Fruit fly (Drosophila melanogaster) whole organism, prepupa: ENCODE data around the gene Or7a.
A peak's percentile ranks its signal among the peaks of the same experiment; 100 is the strongest.

ENCODE experiments used
- Blimp-1 ChIP-seq: fragments of 200-800 bp; sonication (Bioruptor generic); optimal IDR thresholded peaks from 3 replicates; lab custom pipeline; 2017; ENCODE audit warnings: missing biosample characterization, missing genetic modification characterization, mild to moderate bottlenecking, moderate library complexity, missing genetic modification reagents
- CG10631 ChIP-seq: fragments of 200-800 bp; sonication (Bioruptor generic); optimal IDR thresholded peaks from 2 replicates; lab custom pipeline; 2016; ENCODE audit warnings: missing biosample characterization, missing genetic modification characterization
- CG10669 ChIP-seq: fragments of 200-800 bp; sonication (Bioruptor generic); optimal IDR thresholded peaks from 3 replicates; lab custom pipeline; 2018; ENCODE audit warnings: missing biosample characterization, mild to moderate bottlenecking, missing genetic modification characterization, moderate library complexity
- CG11294 ChIP-seq: fragments of 200-800 bp; sonication (Bioruptor generic); IDR thresholded peaks from 2 replicates; pipeline ENCODE4 v1.3.6; 2022; ENCODE audit warnings: missing biosample characterization, missing genetic modification characterization
- CG11762 ChIP-seq: fragments of 200-800 bp; sonication (Bioruptor generic); optimal IDR thresholded peaks from 3 replicates; lab custom pipeline; 2016; ENCODE audit warnings: missing biosample characterization, missing genetic modification characterization; ENCODE audit not compliant: insufficient read depth
- CG11902 ChIP-seq: fragments of 200-800 bp; sonication (Bioruptor generic); optimal IDR thresholded peaks from 3 replicates; lab custom pipeline; 2016; ENCODE audit warnings: missing biosample characterization, missing genetic modification characterization
- CG1621 ChIP-seq: fragments of 200-800 bp; sonication (Bioruptor generic); optimal IDR thresholded peaks from 3 replicates; lab custom pipeline; 2018; ENCODE audit warnings: missing biosample characterization, mild to moderate bottlenecking, missing genetic modification characterization
- CG16779 ChIP-seq: fragments of 200-800 bp; sonication (Bioruptor generic); optimal IDR thresholded peaks from 3 replicates; lab custom pipeline; 2017; ENCODE audit warnings: missing biosample characterization, mild to moderate bottlenecking, missing genetic modification characterization
- CG3032 ChIP-seq: fragments of 200-800 bp; optimal IDR thresholded peaks from 2 replicates; lab custom pipeline; 2019; ENCODE audit warnings: missing biosample characterization, mild to moderate bottlenecking, missing genetic modification characterization, moderate library complexity
- CG31627 ChIP-seq: fragments of 200-800 bp; sonication (Bioruptor generic); optimal IDR thresholded peaks from 3 replicates; lab custom pipeline; 2016; ENCODE audit warnings: missing biosample characterization, missing genetic modification characterization
- CG32006 ChIP-seq: fragments of 200-800 bp; sonication (Bioruptor generic); optimal IDR thresholded peaks from 3 replicates; lab custom pipeline; 2017; ENCODE audit warnings: missing biosample characterization, mild to moderate bottlenecking, missing genetic modification characterization
- CG34406 ChIP-seq: fragments of 200-800 bp; sonication (Bioruptor generic); optimal IDR thresholded peaks from 3 replicates; lab custom pipeline; 2016; ENCODE audit warnings: missing biosample characterization, missing genetic modification characterization
- CG6163 ChIP-seq: fragments of 200-800 bp; sonication (Bioruptor generic); IDR thresholded peaks from 3 replicates; pipeline ENCODE4 v1.3.6; 2022; ENCODE audit warnings: missing biosample characterization, missing genetic modification characterization
- CG6276 ChIP-seq: fragments of 200-800 bp; sonication (Bioruptor generic); optimal IDR thresholded peaks from 2 replicates; lab custom pipeline; 2017; ENCODE audit warnings: missing biosample characterization, mild to moderate bottlenecking, missing genetic modification characterization
- CG6808 ChIP-seq: fragments of 200-800 bp; sonication (Bioruptor generic); optimal IDR thresholded peaks from 3 replicates; lab custom pipeline; 2017; ENCODE audit warnings: missing biosample characterization, missing genetic modification characterization, mild to moderate bottlenecking, moderate library complexity, missing genetic modification reagents
- CG6854 ChIP-seq: fragments of 200-800 bp; sonication (Bioruptor generic); optimal IDR thresholded peaks from 2 replicates; lab custom pipeline; 2017; ENCODE audit warnings: missing biosample characterization, mild to moderate bottlenecking, missing genetic modification characterization
- CG7368 ChIP-seq: fragments of 200-800 bp; sonication (Bioruptor generic); optimal IDR thresholded peaks from 3 replicates; lab custom pipeline; 2016; ENCODE audit warnings: missing biosample characterization, missing genetic modification characterization
- CG8119 ChIP-seq: fragments of 200-800 bp; sonication (Bioruptor generic); IDR thresholded peaks from 3 replicates; pipeline ENCODE4 v1.3.6; 2022; ENCODE audit warnings: missing biosample characterization, missing genetic modification characterization
- CG8319 ChIP-seq: fragments of 200-800 bp; sonication (Bioruptor generic); optimal IDR thresholded peaks from 3 replicates; lab custom pipeline; 2016; ENCODE audit warnings: missing biosample characterization, missing genetic modification characterization
- CG8632 ChIP-seq: fragments of 200-800 bp; sonication (Bioruptor generic); optimal IDR thresholded peaks from 3 replicates; lab custom pipeline; 2016; ENCODE audit warnings: missing biosample characterization, missing genetic modification characterization
- CG9139 ChIP-seq: fragments of 200-800 bp; sonication (Bioruptor generic); optimal IDR thresholded peaks from 3 replicates; lab custom pipeline; 2017; ENCODE audit warnings: missing biosample characterization, mild to moderate bottlenecking, missing genetic modification characterization
- Eip75B ChIP-seq: fragments of 200-800 bp; sonication (Bioruptor generic); optimal IDR thresholded peaks from 3 replicates; lab custom pipeline; 2016; ENCODE audit warnings: missing biosample characterization, missing genetic modification characterization
- Eip78C ChIP-seq: fragments of 200-800 bp; sonication (Bioruptor generic); peaks from one replicate; lab custom pipeline; 2016; ENCODE audit warnings: missing biosample characterization, missing genetic modification characterization
- Ets21C ChIP-seq: fragments of 200-800 bp; sonication (Bioruptor generic); optimal IDR thresholded peaks from 3 replicates; lab custom pipeline; 2016; ENCODE audit warnings: missing biosample characterization, missing genetic modification characterization
- Ets96B ChIP-seq: fragments of 200-800 bp; optimal IDR thresholded peaks from 2 replicates; lab custom pipeline; 2019; ENCODE audit warnings: missing biosample characterization, mild to moderate bottlenecking, missing genetic modification characterization, moderate library complexity
- Hr38 ChIP-seq: sonication (Bioruptor generic); optimal IDR thresholded peaks from 2 replicates; lab custom pipeline; 2016; ENCODE audit warnings: missing biosample characterization, missing genetic modification characterization
- Hr39 ChIP-seq: fragments of 200-800 bp; sonication (Bioruptor generic); optimal IDR thresholded peaks from 2 replicates; lab custom pipeline; 2016; ENCODE audit warnings: missing biosample characterization, missing genetic modification characterization
- Hr4 ChIP-seq: fragments of 200-800 bp; sonication (Bioruptor generic); optimal IDR thresholded peaks from 3 replicates; lab custom pipeline; 2016; ENCODE audit warnings: missing biosample characterization, missing genetic modification characterization
- Lpt ChIP-seq: fragments of 200-800 bp; sonication (Bioruptor generic); optimal IDR thresholded peaks from 3 replicates; lab custom pipeline; 2016; ENCODE audit warnings: missing biosample characterization, missing genetic modification characterization
- OdsH ChIP-seq: fragments of 200-800 bp; sonication (Bioruptor generic); optimal IDR thresholded peaks from 3 replicates; lab custom pipeline; 2016; ENCODE audit warnings: missing biosample characterization, missing genetic modification characterization
- Sox102F ChIP-seq: fragments of 200-800 bp; sonication (Bioruptor generic); optimal IDR thresholded peaks from 2 replicates; lab custom pipeline; 2016; ENCODE audit warnings: missing biosample characterization, mild to moderate bottlenecking, missing genetic modification characterization
- Sox14 ChIP-seq: fragments of 200-800 bp; sonication (Bioruptor generic); optimal IDR thresholded peaks from 3 replicates; lab custom pipeline; 2016; ENCODE audit warnings: missing biosample characterization, missing genetic modification characterization
- Sox15 ChIP-seq: fragments of 200-800 bp; sonication (Bioruptor generic); optimal IDR thresholded peaks from 3 replicates; lab custom pipeline; 2016; ENCODE audit warnings: missing biosample characterization, missing genetic modification characterization
- achi ChIP-seq: fragments of 200-800 bp; sonication (Bioruptor generic); optimal IDR thresholded peaks from 3 replicates; lab custom pipeline; 2016; ENCODE audit warnings: missing biosample characterization, missing genetic modification characterization
- acj6 ChIP-seq: fragments of 200-800 bp; sonication (Bioruptor generic); optimal IDR thresholded peaks from 3 replicates; lab custom pipeline; 2016; ENCODE audit warnings: missing biosample characterization, missing genetic modification characterization
- dac ChIP-seq: fragments of 200-800 bp; sonication (Bioruptor generic); optimal IDR thresholded peaks from 2 replicates; lab custom pipeline; 2017; ENCODE audit warnings: missing biosample characterization, mild to moderate bottlenecking, missing genetic modification characterization
- dsx ChIP-seq: fragments of 200-800 bp; optimal IDR thresholded peaks from 3 replicates; lab custom pipeline; 2019; ENCODE audit warnings: missing biosample characterization, mild to moderate bottlenecking, missing genetic modification characterization, moderate library complexity; ENCODE audit not compliant: poor library complexity, severe bottlenecking
- eg ChIP-seq: fragments of 200-800 bp; sonication (Bioruptor generic); IDR thresholded peaks from 3 replicates; pipeline ENCODE4 v1.3.6; 2022; ENCODE audit warnings: missing biosample characterization, missing genetic modification characterization
- fd59A ChIP-seq: fragments of 200-800 bp; sonication (Bioruptor generic); optimal IDR thresholded peaks from 2 replicates; lab custom pipeline; 2017; ENCODE audit warnings: missing biosample characterization, mild to moderate bottlenecking, missing genetic modification characterization, missing genetic modification reagents
- fkh ChIP-seq: fragments of 200-800 bp; sonication (Bioruptor generic); optimal IDR thresholded peaks from 3 replicates; lab custom pipeline; 2017; ENCODE audit warnings: missing biosample characterization, mild to moderate bottlenecking, missing genetic modification characterization, moderate library complexity
- lz ChIP-seq: fragments of 200-800 bp; sonication (Bioruptor generic); optimal IDR thresholded peaks from 3 replicates; lab custom pipeline; 2016; ENCODE audit warnings: missing biosample characterization, missing genetic modification characterization
- net ChIP-seq: fragments of 200-800 bp; sonication (Bioruptor generic); optimal IDR thresholded peaks from 3 replicates; lab custom pipeline; 2016; ENCODE audit warnings: missing biosample characterization, missing genetic modification characterization
- spab ChIP-seq: fragments of 200-800 bp; sonication (Bioruptor generic); optimal IDR thresholded peaks from 2 replicates; lab custom pipeline; 2017; ENCODE audit warnings: missing biosample characterization, mild to moderate bottlenecking, missing genetic modification characterization, missing genetic modification reagents
- ss ChIP-seq, 2 experiments: fragments of 200-800 bp; sonication (Bioruptor generic); optimal IDR thresholded peaks; 2 replicates in 1 of 2; 3 replicates in 1 of 2; lab custom pipeline; 2017 to 2018; ENCODE audit warnings: mild to moderate bottlenecking in 2 of 2, missing biosample characterization in 2 of 2, missing genetic modification characterization in 2 of 2, moderate library complexity in 1 of 2
- svp ChIP-seq: fragments of 200-800 bp; sonication (Bioruptor generic); peaks from one replicate; lab custom pipeline; 2016; ENCODE audit warnings: missing biosample characterization, missing genetic modification characterization
- topi ChIP-seq: fragments of 200-800 bp; sonication (Bioruptor generic); optimal IDR thresholded peaks from 3 replicates; lab custom pipeline; 2016; ENCODE audit warnings: missing biosample characterization, missing genetic modification characterization
- vri ChIP-seq: fragments of 200-800 bp; sonication (Bioruptor generic); optimal IDR thresholded peaks from 3 replicates; lab custom pipeline; 2016; ENCODE audit warnings: missing biosample characterization, mild to moderate bottlenecking, missing genetic modification characterization

Or7a gene

DNA sequence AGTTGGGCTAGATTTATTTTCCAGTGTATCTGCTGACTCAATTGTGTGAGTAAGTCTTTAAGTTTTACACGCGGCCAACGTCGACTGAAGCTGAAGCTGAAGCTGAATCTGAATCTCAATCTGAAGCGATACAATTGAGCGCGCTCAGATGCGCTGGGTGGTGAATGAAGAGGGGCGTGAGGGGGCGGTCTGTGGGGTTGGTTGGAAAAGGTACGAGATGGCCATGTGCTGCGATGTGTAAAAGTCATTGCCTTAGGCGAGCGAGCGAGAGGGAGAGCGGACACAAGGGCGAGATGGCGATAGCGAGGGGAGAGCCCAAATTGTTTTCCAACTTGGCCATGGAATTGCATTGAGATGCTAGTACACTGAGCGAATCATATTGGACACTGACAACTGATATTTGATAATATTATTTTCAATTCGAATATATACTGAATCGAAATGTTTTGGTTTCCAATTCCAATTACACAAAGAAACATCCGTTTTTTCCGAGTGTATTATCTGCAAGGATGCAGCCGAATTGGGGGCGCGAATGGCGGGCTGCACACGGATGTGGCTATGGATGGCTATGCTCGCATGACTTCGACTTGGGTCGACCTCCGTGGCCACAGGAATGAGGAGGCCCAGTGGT lies 31.2 kb upstream of the Or7a start (continued):
- peak; percentile 70 for TF ChIP-seq achi
- peak; percentile 57 for TF ChIP-seq Sox15 (GFP tag; lab: Kevin White, UChicago)
- peak; percentile 66 for TF ChIP-seq OdsH (GFP tag; lab: Kevin White, UChicago)
- peak; percentile 76 for TF ChIP-seq Sox14 (GFP tag; lab: Kevin White, UChicago)
- peak; percentile 26 for TF ChIP-seq Blimp-1 (GFP tag; lab: Kevin White, UChicago)
- peak; percentile 91 for TF ChIP-seq CG6163 (GFP tag; lab: Robert Waterston, UW)
- TF ChIP-seq spab, result peak; percentile 34
- TF ChIP-seq svp (GFP tag; lab: Kevin White, UChicago), result peak; percentile 88
- peak; percentile 82 for TF ChIP-seq CG8119 (GFP tag; lab: Robert Waterston, UW)
- peak; percentile 61 for TF ChIP-seq CG7368 (GFP tag; lab: Kevin White, UChicago)
- TF ChIP-seq CG6276 (GFP tag; lab: Kevin White, UChicago), result peak; percentile 38
- peak; percentile 56 for TF ChIP-seq CG6854 (GFP tag; lab: Kevin White, UChicago)
- TF ChIP-seq topi (GFP tag; lab: Kevin White, UChicago), result peak; percentile 78

- TF ChIP-seq lz (GFP tag; lab: Kevin White, UChicago) (peak; percentile 60), CG10669 (peak; percentile 5), Hr4 (GFP tag; lab: Kevin White, UChicago) (peak; percentile 10), CG8319 (no peak), fkh (GFP tag; lab: Kevin White, UChicago) (no peak), eg (GFP tag; lab: Robert Waterston, UW) (0 out of 3 replicates have a peak, but pooled peaks have one; percentile 3), acj6 (GFP tag; lab: Kevin White, UChicago) (peak; percentile 16), CG6808 (GFP tag; lab: Kevin White, UChicago) (peak; percentile 38), Eip78C (GFP tag; lab: Kevin White, UChicago) (peak; percentile 82), topi (GFP tag; lab: Kevin White, UChicago) (peak; percentile 57), CG11762 (GFP tag; lab: Kevin White, UChicago) (no peak), CG6854 (GFP tag; lab: Kevin White, UChicago) (no peak), ss (GFP tag; optimal IDR thresholded peaks at IDR 0.05; lab: Kevin White, UChicago) (peak in 1 of 2 experiments; percentile 21), CG32006 (peak; percentile 66), CG16779 (tag; lab: Kevin White, UChicago) (no peak), svp (GFP tag; lab: Kevin White, UChicago) (peak; percentile 62), dsx (GFP tag; lab: Kevin White, UChicago) (no peak), fd59A (GFP tag; lab: Kevin White, UChicago) (peak; percentile 29), CG11294 (no peak), CG8632 (GFP tag; lab: Kevin White, UChicago) (peak; percentile 8), Sox102F (peak; percentile 20), achi (peak; percentile 23), Ets21C (GFP tag; lab: Kevin White, UChicago) (peak; percentile 8), Sox15 (GFP tag; lab: Kevin White, UChicago) (peak; percentile 9), CG11902 (GFP tag; lab: Kevin White, UChicago) (peak; percentile 7), CG6163 (GFP tag; lab: Robert Waterston, UW) (no peak), Hr38 (GFP tag; lab: Kevin White, UChicago) (no peak), Eip75B (GFP tag; lab: Kevin White, UChicago) (no peak), Ets96B (tag; lab: Kevin White, UChicago) (no peak), CG3032 (no peak), vri (GFP tag; lab: Kevin White, UChicago) (no peak), CG8119 (GFP tag; lab: Robert Waterston, UW) (no peak), CG9139 (GFP tag; lab: Kevin White, UChicago) (no peak), dac (GFP tag; lab: Kevin White, UChicago) (peak; percentile 1), OdsH (GFP tag; lab: Kevin White, UChicago) (peak; percentile 32), net (GFP tag; lab: Kevin White, UChicago) (peak; percentile 30), CG6276 (GFP tag; lab: Kevin White, UChicago) (peak; percentile 47), CG10631 (peak; percentile 65), CG34406 (peak; percentile 35), spab (peak; percentile 30), CG31627 (GFP tag; lab: Kevin White, UChicago) (peak; percentile 35), Hr39 (GFP tag; lab: Kevin White, UChicago) (peak; percentile 14), CG1621 (no peak), Lpt (no peak)
Observed at dm6 chrX:8196157-8196526, 30.6 kb upstream of the Or7a start.
